Worm (Caenorhabditis elegans) whole organism, L1 larva: ENCODE measurements around the gene K09C4.7.

ENCODE experiments used
- blmp-1 ChIP-seq: fragments of 150-350 bp; optimal IDR thresholded peaks from 2 replicates; lab custom pipeline; 2014; ENCODE audit warnings: missing biosample characterization, missing genetic modification characterization
- fkh-10 ChIP-seq: sonication (generic microtip); optimal IDR thresholded peaks from 2 replicates; lab custom pipeline; 2017; ENCODE audit warnings: missing biosample characterization, missing genetic modification reagents, missing genetic modification characterization
- fkh-8 ChIP-seq: sonication (generic microtip); optimal IDR thresholded peaks from 2 replicates; lab custom pipeline; 2016; ENCODE audit warnings: mild to moderate bottlenecking, missing genetic modification characterization, missing compliant biosample characterization
- lin-15B ChIP-seq: fragments of 150-350 bp; sonication (generic microtip); optimal IDR thresholded peaks from 3 replicates; lab custom pipeline; 2014; ENCODE audit warnings: missing biosample characterization, missing genetic modification characterization
- mab-9 ChIP-seq: fragments of 200-800 bp; sonication (Bioruptor generic); IDR thresholded peaks from 2 replicates; pipeline ENCODE4 v1.3.6; 2022; ENCODE audit warnings: missing genetic modification reagents, missing genetic modification characterization, missing compliant biosample characterization
- mdl-1 ChIP-seq, 2 experiments: fragments of 150-350 bp; optimal IDR thresholded peaks; 2 replicates each; lab custom pipeline; 2014 to 2017; ENCODE audit warnings: missing biosample characterization in 2 of 2, missing genetic modification characterization in 2 of 2, inconsistent platforms in 1 of 2
- mef-2 ChIP-seq: fragments of 150-350 bp; optimal IDR thresholded peaks from 2 replicates; lab custom pipeline; 2014; ENCODE audit warnings: missing biosample characterization, missing genetic modification characterization
- ztf-11 ChIP-seq, 2 experiments: sonication (generic microtip); optimal IDR thresholded peaks; 2 replicates each; lab custom pipeline; 2016 to 2017; ENCODE audit warnings: missing genetic modification characterization in 2 of 2, missing biosample characterization in 1 of 2, missing compliant biosample characterization in 1 of 2

DNA sequence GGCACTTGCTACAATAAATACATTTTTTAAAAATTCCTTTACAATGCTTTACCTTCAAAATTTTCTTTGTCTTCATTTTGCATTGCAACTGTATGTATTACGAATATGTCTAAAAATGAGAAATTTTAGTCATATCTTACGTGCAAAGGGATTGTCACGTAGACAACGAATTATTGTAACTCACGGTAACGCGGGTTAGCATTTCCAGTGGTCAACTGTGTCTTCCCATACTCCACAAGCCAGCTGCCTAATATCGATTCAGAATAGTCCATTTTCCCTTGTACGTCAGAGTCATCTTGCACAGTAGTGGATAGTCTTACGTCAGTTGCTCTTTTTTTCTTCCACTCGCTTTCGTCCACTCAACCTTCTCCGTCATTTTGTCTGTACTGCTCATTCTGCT, 10.1 kb upstream of the K09C4.7 start, which contains the start of gene fbxb-71:
- TF ChIP-seq lin-15B (tag; lab: Kevin White, UChicago) (no peak), mdl-1 (tag; optimal IDR thresholded peaks at IDR 0.05; lab: Kevin White, UChicago) (no peak), fkh-10 (GFP tag; lab: Kevin White, UChicago) (no peak), ztf-11 (tag; optimal IDR thresholded peaks at IDR 0.05; lab: Kevin White, UChicago) (no peak), blmp-1 (tag; lab: Kevin White, UChicago) (no peak), mef-2 (tag; lab: Kevin White, UChicago) (no peak), fkh-8 (no peak), mab-9 (GFP tag; lab: Robert Waterston, UW) (no peak)
